Fruit fly (Drosophila melanogaster) whole organism, prepupa: ENCODE results near the gene fng.

Source experiments
- Blimp-1 ChIP-seq: fragments of 200-800 bp; sonication (Bioruptor generic); optimal IDR thresholded peaks from 3 replicates; lab custom pipeline; 2017; ENCODE audit warnings: missing biosample characterization, missing genetic modification characterization, mild to moderate bottlenecking, moderate library complexity, missing genetic modification reagents
- CG10631 ChIP-seq: fragments of 200-800 bp; sonication (Bioruptor generic); optimal IDR thresholded peaks from 2 replicates; lab custom pipeline; 2016; ENCODE audit warnings: missing biosample characterization, missing genetic modification characterization
- CG11762 ChIP-seq: fragments of 200-800 bp; sonication (Bioruptor generic); optimal IDR thresholded peaks from 3 replicates; lab custom pipeline; 2016; ENCODE audit warnings: missing biosample characterization, missing genetic modification characterization; ENCODE audit not compliant: insufficient read depth
- CG11902 ChIP-seq: fragments of 200-800 bp; sonication (Bioruptor generic); optimal IDR thresholded peaks from 3 replicates; lab custom pipeline; 2016; ENCODE audit warnings: missing biosample characterization, missing genetic modification characterization
- CG15336 ChIP-seq: fragments of 200-800 bp; sonication (Bioruptor generic); IDR thresholded peaks from 2 replicates; pipeline ENCODE4 v1.3.6; 2022; ENCODE audit warnings: missing biosample characterization, missing genetic modification characterization
- CG1621 ChIP-seq: fragments of 200-800 bp; sonication (Bioruptor generic); optimal IDR thresholded peaks from 3 replicates; lab custom pipeline; 2018; ENCODE audit warnings: missing biosample characterization, mild to moderate bottlenecking, missing genetic modification characterization
- CG3032 ChIP-seq: fragments of 200-800 bp; optimal IDR thresholded peaks from 2 replicates; lab custom pipeline; 2019; ENCODE audit warnings: missing biosample characterization, mild to moderate bottlenecking, missing genetic modification characterization, moderate library complexity
- CG31627 ChIP-seq: fragments of 200-800 bp; sonication (Bioruptor generic); optimal IDR thresholded peaks from 3 replicates; lab custom pipeline; 2016; ENCODE audit warnings: missing biosample characterization, missing genetic modification characterization
- CG32006 ChIP-seq: fragments of 200-800 bp; sonication (Bioruptor generic); optimal IDR thresholded peaks from 3 replicates; lab custom pipeline; 2017; ENCODE audit warnings: missing biosample characterization, mild to moderate bottlenecking, missing genetic modification characterization
- CG34406 ChIP-seq: fragments of 200-800 bp; sonication (Bioruptor generic); optimal IDR thresholded peaks from 3 replicates; lab custom pipeline; 2016; ENCODE audit warnings: missing biosample characterization, missing genetic modification characterization
- CG3919 ChIP-seq: fragments of 200-800 bp; sonication (Bioruptor generic); optimal IDR thresholded peaks from 3 replicates; lab custom pipeline; 2016; ENCODE audit warnings: missing biosample characterization, missing genetic modification characterization
- CG6276 ChIP-seq: fragments of 200-800 bp; sonication (Bioruptor generic); optimal IDR thresholded peaks from 2 replicates; lab custom pipeline; 2017; ENCODE audit warnings: missing biosample characterization, mild to moderate bottlenecking, missing genetic modification characterization
- CG6792 ChIP-seq: fragments of 200-800 bp; sonication (Bioruptor generic); optimal IDR thresholded peaks from 3 replicates; lab custom pipeline; 2016; ENCODE audit warnings: missing biosample characterization, missing genetic modification characterization
- CG6854 ChIP-seq: fragments of 200-800 bp; sonication (Bioruptor generic); optimal IDR thresholded peaks from 2 replicates; lab custom pipeline; 2017; ENCODE audit warnings: missing biosample characterization, mild to moderate bottlenecking, missing genetic modification characterization
- CG7368 ChIP-seq: fragments of 200-800 bp; sonication (Bioruptor generic); optimal IDR thresholded peaks from 3 replicates; lab custom pipeline; 2016; ENCODE audit warnings: missing biosample characterization, missing genetic modification characterization
- CG8119 ChIP-seq: fragments of 200-800 bp; sonication (Bioruptor generic); IDR thresholded peaks from 3 replicates; pipeline ENCODE4 v1.3.6; 2022; ENCODE audit warnings: missing biosample characterization, missing genetic modification characterization
- CG8319 ChIP-seq: fragments of 200-800 bp; sonication (Bioruptor generic); optimal IDR thresholded peaks from 3 replicates; lab custom pipeline; 2016; ENCODE audit warnings: missing biosample characterization, missing genetic modification characterization
- CG8632 ChIP-seq: fragments of 200-800 bp; sonication (Bioruptor generic); optimal IDR thresholded peaks from 3 replicates; lab custom pipeline; 2016; ENCODE audit warnings: missing biosample characterization, missing genetic modification characterization
- Eip75B ChIP-seq: fragments of 200-800 bp; sonication (Bioruptor generic); optimal IDR thresholded peaks from 3 replicates; lab custom pipeline; 2016; ENCODE audit warnings: missing biosample characterization, missing genetic modification characterization
- Eip78C ChIP-seq: fragments of 200-800 bp; sonication (Bioruptor generic); peaks from one replicate; lab custom pipeline; 2016; ENCODE audit warnings: missing biosample characterization, missing genetic modification characterization
- Ets21C ChIP-seq: fragments of 200-800 bp; sonication (Bioruptor generic); optimal IDR thresholded peaks from 3 replicates; lab custom pipeline; 2016; ENCODE audit warnings: missing biosample characterization, missing genetic modification characterization
- Ets96B ChIP-seq: fragments of 200-800 bp; optimal IDR thresholded peaks from 2 replicates; lab custom pipeline; 2019; ENCODE audit warnings: missing biosample characterization, mild to moderate bottlenecking, missing genetic modification characterization, moderate library complexity
- Hr38 ChIP-seq: sonication (Bioruptor generic); optimal IDR thresholded peaks from 2 replicates; lab custom pipeline; 2016; ENCODE audit warnings: missing biosample characterization, missing genetic modification characterization
- Hr39 ChIP-seq: fragments of 200-800 bp; sonication (Bioruptor generic); optimal IDR thresholded peaks from 2 replicates; lab custom pipeline; 2016; ENCODE audit warnings: missing biosample characterization, missing genetic modification characterization
- Met ChIP-seq: fragments of 200-800 bp; sonication (Bioruptor generic); optimal IDR thresholded peaks from 3 replicates; lab custom pipeline; 2016; ENCODE audit warnings: missing biosample characterization, missing genetic modification characterization
- OdsH ChIP-seq: fragments of 200-800 bp; sonication (Bioruptor generic); optimal IDR thresholded peaks from 3 replicates; lab custom pipeline; 2016; ENCODE audit warnings: missing biosample characterization, missing genetic modification characterization
- Sox102F ChIP-seq: fragments of 200-800 bp; sonication (Bioruptor generic); optimal IDR thresholded peaks from 2 replicates; lab custom pipeline; 2016; ENCODE audit warnings: missing biosample characterization, mild to moderate bottlenecking, missing genetic modification characterization
- Sox14 ChIP-seq: fragments of 200-800 bp; sonication (Bioruptor generic); optimal IDR thresholded peaks from 3 replicates; lab custom pipeline; 2016; ENCODE audit warnings: missing biosample characterization, missing genetic modification characterization
- achi ChIP-seq: fragments of 200-800 bp; sonication (Bioruptor generic); optimal IDR thresholded peaks from 3 replicates; lab custom pipeline; 2016; ENCODE audit warnings: missing biosample characterization, missing genetic modification characterization
- acj6 ChIP-seq: fragments of 200-800 bp; sonication (Bioruptor generic); optimal IDR thresholded peaks from 3 replicates; lab custom pipeline; 2016; ENCODE audit warnings: missing biosample characterization, missing genetic modification characterization
- cyc ChIP-seq: fragments of 200-800 bp; sonication (Bioruptor generic); optimal IDR thresholded peaks from 3 replicates; lab custom pipeline; 2016; ENCODE audit warnings: missing biosample characterization, missing genetic modification characterization
- dsx ChIP-seq: fragments of 200-800 bp; optimal IDR thresholded peaks from 3 replicates; lab custom pipeline; 2019; ENCODE audit warnings: missing biosample characterization, mild to moderate bottlenecking, missing genetic modification characterization, moderate library complexity; ENCODE audit not compliant: poor library complexity, severe bottlenecking
- fd59A ChIP-seq: fragments of 200-800 bp; sonication (Bioruptor generic); optimal IDR thresholded peaks from 2 replicates; lab custom pipeline; 2017; ENCODE audit warnings: missing biosample characterization, mild to moderate bottlenecking, missing genetic modification characterization, missing genetic modification reagents
- fkh ChIP-seq: fragments of 200-800 bp; sonication (Bioruptor generic); optimal IDR thresholded peaks from 3 replicates; lab custom pipeline; 2017; ENCODE audit warnings: missing biosample characterization, mild to moderate bottlenecking, missing genetic modification characterization, moderate library complexity
- pdm3 ChIP-seq: fragments of 200-800 bp; sonication (Bioruptor generic); optimal IDR thresholded peaks from 3 replicates; lab custom pipeline; 2016; ENCODE audit warnings: missing biosample characterization, missing genetic modification characterization
- salr ChIP-seq, 2 experiments: fragments of 200-800 bp; sonication (Bioruptor generic); optimal IDR thresholded peaks; 3 replicates each; lab custom pipeline; 2016 to 2018; ENCODE audit warnings: missing biosample characterization in 2 of 2, missing genetic modification characterization in 2 of 2, mild to moderate bottlenecking in 1 of 2
- spab ChIP-seq: fragments of 200-800 bp; sonication (Bioruptor generic); optimal IDR thresholded peaks from 2 replicates; lab custom pipeline; 2017; ENCODE audit warnings: missing biosample characterization, mild to moderate bottlenecking, missing genetic modification characterization, missing genetic modification reagents
- ss ChIP-seq, 2 experiments: fragments of 200-800 bp; sonication (Bioruptor generic); optimal IDR thresholded peaks; 2 replicates in 1 of 2; 3 replicates in 1 of 2; lab custom pipeline; 2017 to 2018; ENCODE audit warnings: mild to moderate bottlenecking in 2 of 2, missing biosample characterization in 2 of 2, missing genetic modification characterization in 2 of 2, moderate library complexity in 1 of 2
- svp ChIP-seq: fragments of 200-800 bp; sonication (Bioruptor generic); peaks from one replicate; lab custom pipeline; 2016; ENCODE audit warnings: missing biosample characterization, missing genetic modification characterization
- vri ChIP-seq: fragments of 200-800 bp; sonication (Bioruptor generic); optimal IDR thresholded peaks from 3 replicates; lab custom pipeline; 2016; ENCODE audit warnings: missing biosample characterization, mild to moderate bottlenecking, missing genetic modification characterization

fng gene

DNA sequence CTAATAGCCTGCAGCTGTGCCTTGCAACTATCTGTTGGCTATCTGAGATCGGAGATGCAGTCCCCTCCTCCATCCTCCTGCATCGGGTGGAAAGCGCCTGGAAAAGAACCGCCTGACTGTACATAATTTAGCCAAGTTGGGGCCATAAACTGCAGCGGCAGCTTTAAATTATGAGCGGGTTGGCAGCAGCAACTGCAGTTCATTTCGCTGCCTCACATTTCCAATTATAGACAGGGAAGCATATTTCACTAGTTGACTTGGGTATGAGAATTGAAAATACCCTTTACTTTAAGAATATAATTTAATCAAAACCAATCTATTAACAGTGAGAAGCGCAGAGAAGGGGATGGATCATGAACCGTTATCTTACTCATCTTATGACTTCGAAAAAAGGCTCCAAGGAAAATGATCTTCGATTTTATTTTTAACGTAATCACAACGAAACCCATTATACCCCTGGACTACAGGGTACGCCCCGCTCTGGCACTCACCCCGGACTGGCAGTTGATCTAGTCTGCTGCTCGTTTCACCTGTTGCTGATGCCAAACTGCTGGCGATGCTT is 26.2 kb downstream of the fng start (continued):
- TF ChIP-seq CG6792 (GFP tag; lab: Kevin White, UChicago) (peak; percentile 76), CG11762 (peak; percentile 67), Hr38 (GFP tag; lab: Kevin White, UChicago) (no peak), fkh (GFP tag; lab: Kevin White, UChicago) (no peak), CG11902 (GFP tag; lab: Kevin White, UChicago) (peak; percentile 16), vri (GFP tag; lab: Kevin White, UChicago) (no peak), Ets21C (GFP tag; lab: Kevin White, UChicago) (peak; percentile 4), Sox102F (GFP tag; lab: Kevin White, UChicago) (peak; percentile 43), CG15336 (GFP tag; lab: Robert Waterston, UW) (peak; percentile 88), CG34406 (peak; percentile 47), CG6276 (GFP tag; lab: Kevin White, UChicago) (peak; percentile 81), Ets96B (tag; lab: Kevin White, UChicago) (peak; percentile 92)
- TF ChIP-seq, all 60 proteins: peak for 53

DNA sequence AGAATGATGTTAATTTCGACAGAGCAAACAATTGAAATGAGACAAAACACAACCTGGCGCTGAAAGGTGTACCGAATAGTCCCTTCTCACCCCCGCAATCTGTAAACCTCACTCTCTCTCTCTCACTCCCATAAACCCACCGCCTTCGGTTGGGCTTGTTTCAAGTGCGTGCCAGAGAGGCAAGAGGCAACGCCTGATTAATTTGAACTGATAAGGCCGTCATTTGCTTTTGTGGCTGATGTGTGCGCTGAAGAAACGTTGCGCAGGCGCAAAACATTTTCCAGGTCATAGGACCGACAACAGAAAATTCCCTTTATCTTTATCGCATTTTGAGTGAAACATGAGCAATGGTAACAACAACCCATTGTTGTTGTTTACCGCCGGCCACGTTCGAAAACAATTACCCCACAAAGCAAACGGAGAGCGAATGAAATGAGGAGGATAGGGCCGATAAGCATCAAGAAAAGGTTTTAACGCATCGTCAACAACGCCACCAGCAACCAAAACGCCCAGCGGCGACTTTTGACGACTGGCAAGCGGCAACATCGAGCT is 27.0 kb downstream of the fng start:
- TF ChIP-seq CG8319 (no peak), Hr38 (GFP tag; lab: Kevin White, UChicago) (no peak), acj6 (GFP tag; lab: Kevin White, UChicago) (no peak), CG3032 (no peak), Ets21C (GFP tag; lab: Kevin White, UChicago) (no peak), Eip78C (GFP tag; lab: Kevin White, UChicago) (peak; percentile 39), vri (GFP tag; lab: Kevin White, UChicago) (no peak), svp (peak; percentile 63), Sox14 (no peak), Eip75B (GFP tag; lab: Kevin White, UChicago) (no peak), CG11762 (no peak), CG1621 (tag; lab: Kevin White, UChicago) (peak; percentile 8), CG11902 (GFP tag; lab: Kevin White, UChicago) (no peak), CG6792 (GFP tag; lab: Kevin White, UChicago) (no peak), Sox102F (GFP tag; lab: Kevin White, UChicago) (peak; percentile 3), spab (GFP tag; lab: Kevin White, UChicago) (no peak), ss (GFP tag; optimal IDR thresholded peaks at IDR 0.05; lab: Kevin White, UChicago) (peak in 1 of 2 experiments; percentile 40), fkh (GFP tag; lab: Kevin White, UChicago) (peak; percentile 92), fd59A (GFP tag; lab: Kevin White, UChicago) (no peak), CG6854 (GFP tag; lab: Kevin White, UChicago) (peak; percentile 75), CG7368 (no peak), cyc (no peak), OdsH (GFP tag; lab: Kevin White, UChicago) (no peak)

DNA sequence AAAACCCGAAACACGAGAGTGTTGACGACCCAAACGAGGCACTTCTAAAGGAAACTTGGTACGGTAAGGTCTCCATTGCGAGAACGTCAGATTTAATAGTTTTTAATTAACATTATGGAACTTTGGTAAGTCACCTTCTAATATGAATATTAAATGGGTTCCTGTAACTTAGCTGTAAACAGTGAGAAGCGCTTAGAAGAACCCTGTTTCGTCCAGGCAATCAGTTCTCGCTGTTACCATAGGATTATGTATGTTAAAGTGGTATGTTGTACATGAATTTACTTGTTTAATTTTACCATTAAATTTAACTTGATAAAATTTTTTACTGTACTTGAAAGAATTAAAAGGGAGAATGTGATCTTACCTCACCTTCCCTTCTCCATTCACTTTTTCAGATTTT is 27.5 kb downstream of the fng start:
- no peak for TF ChIP-seq Sox102F (GFP tag; lab: Kevin White, UChicago)
- peak; percentile 5 for TF ChIP-seq Hr39 (GFP tag; lab: Kevin White, UChicago)
- TF ChIP-seq salr (GFP tag; optimal IDR thresholded peaks at IDR 0.05; lab: Kevin White, UChicago): no peak
- peak; percentile 5 for TF ChIP-seq CG31627
- TF ChIP-seq CG6276 (GFP tag; lab: Kevin White, UChicago): no peak
- TF ChIP-seq Eip78C (GFP tag; lab: Kevin White, UChicago): peak; percentile 49
- no peak for TF ChIP-seq dsx (GFP tag; lab: Kevin White, UChicago)
- no peak for TF ChIP-seq CG15336 (GFP tag; lab: Robert Waterston, UW)

DNA sequence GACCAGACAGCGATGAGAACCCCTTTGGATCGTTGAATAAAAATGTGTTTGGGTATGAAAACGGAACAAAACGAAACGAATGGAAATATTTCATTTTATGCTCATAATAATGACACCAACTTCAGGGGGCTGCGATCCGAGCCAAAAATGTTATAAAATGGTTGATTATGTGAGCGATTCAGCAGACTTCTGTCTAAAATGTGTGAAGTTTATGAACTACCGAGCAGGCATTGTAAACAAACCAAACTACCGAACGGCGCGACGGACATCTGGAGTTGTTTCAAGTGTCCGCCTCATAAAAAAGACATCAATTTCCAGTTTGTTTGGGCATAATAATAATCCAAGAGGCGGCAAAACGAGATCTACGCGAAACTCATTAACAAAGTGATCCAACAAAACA is 28.8 kb downstream of the fng start:
- TF ChIP-seq Sox14: no peak
- TF ChIP-seq svp: peak; percentile 28

DNA sequence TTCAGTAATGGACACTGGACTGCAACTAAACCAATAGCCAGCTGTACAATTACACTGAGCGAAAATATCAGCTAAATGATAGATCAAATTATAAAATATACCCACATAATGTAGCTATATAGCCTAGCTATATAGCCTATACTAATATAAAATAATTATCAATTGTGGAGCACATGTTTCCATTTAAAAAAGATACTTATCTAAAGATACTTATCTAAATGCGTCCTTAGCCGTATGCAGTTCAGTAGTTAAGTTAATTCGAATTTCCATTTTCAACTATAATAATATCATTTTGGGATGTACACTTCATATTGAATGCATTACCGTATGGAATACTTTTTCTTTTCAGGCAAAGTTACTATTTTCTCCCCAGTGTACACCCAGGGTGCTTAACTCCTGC is 30.4 kb downstream of the fng start:
- TF ChIP-seq CG6792 (GFP tag; lab: Kevin White, UChicago) (no peak), pdm3 (GFP tag; lab: Kevin White, UChicago) (peak; percentile 31), spab (GFP tag; lab: Kevin White, UChicago) (no peak), CG7368 (no peak), CG3919 (GFP tag; lab: Kevin White, UChicago) (peak; percentile 14), CG6276 (GFP tag; lab: Kevin White, UChicago) (peak; percentile 63), CG11762 (no peak), CG32006 (peak; percentile 78), CG15336 (GFP tag; lab: Robert Waterston, UW) (peak; percentile 55), CG8632 (no peak), CG8119 (GFP tag; lab: Robert Waterston, UW) (no peak; the same call in 2 of the 3 replicates), Ets96B (tag; lab: Kevin White, UChicago) (no peak), Met (no peak), CG34406 (peak; percentile 11), Eip78C (GFP tag; lab: Kevin White, UChicago) (peak; percentile 80), achi (GFP tag; lab: Kevin White, UChicago) (peak; percentile 52), Blimp-1 (GFP tag; lab: Kevin White, UChicago) (no peak), svp (peak; percentile 61), CG6854 (GFP tag; lab: Kevin White, UChicago) (no peak), CG10631 (GFP tag; lab: Kevin White, UChicago) (peak; percentile 48)
